Worm (Caenorhabditis elegans): ENCODE measurements around the gene clec-134.

clec-134 gene

ce11 chrII:3581752-3582151 lies 1.9 kb downstream of the clec-134 start, which contains the start of gene srh-59:
srh-59 (plus strand) TSS chrII:3582052.
- TF ChIP-seq T22C8.4 (GFP tag; IDR thresholded peaks at IDR 0.05) (no peak), tab-1 (GFP tag; IDR thresholded peaks at IDR 0.05) (no peak), ref-1 (GFP tag; conservative IDR thresholded peaks at IDR 0.05) (no peak), ztf-29 (GFP tag; IDR thresholded peaks at IDR 0.05) (no peak), flt-1 (GFP tag; IDR thresholded peaks at IDR 0.05) (no peak), ztf-23 (GFP tag; IDR thresholded peaks at IDR 0.05) (no peak), klf-2 (GFP tag; conservative IDR thresholded peaks at IDR 0.05) (no peak), cog-1 (tag; optimal IDR thresholded peaks at IDR 0.05) (no peak), med-1 (GFP tag; optimal IDR thresholded peaks at IDR 0.05; ENCODE audit: insufficient read depth) (no peak)

ce11 chrII:3583402-3583801 lies 3.5 kb downstream of the clec-134 start, which contains the start of gene srh-60:
srh-60 (plus strand) TSS chrII:3583702.
- TF ChIP-seq klf-2 (GFP tag; conservative IDR thresholded peaks at IDR 0.05) (no peak), tab-1 (GFP tag; IDR thresholded peaks at IDR 0.05) (no peak), flt-1 (GFP tag; IDR thresholded peaks at IDR 0.05) (no peak), ztf-29 (GFP tag; IDR thresholded peaks at IDR 0.05) (no peak), T22C8.4 (GFP tag; IDR thresholded peaks at IDR 0.05) (no peak), ztf-23 (GFP tag; IDR thresholded peaks at IDR 0.05) (no peak), ref-1 (GFP tag; conservative IDR thresholded peaks at IDR 0.05) (no peak), med-1 (GFP tag; optimal IDR thresholded peaks at IDR 0.05; ENCODE audit: insufficient read depth) (no peak)

ce11 chrII:3595339-3595738 lies 15.5 kb downstream of the clec-134 start, which contains the start of gene Y49F6A.12:
Y49F6A.12 (plus strand) TSS chrII:3595639.
- TF ChIP-seq klf-2 (GFP tag; conservative IDR thresholded peaks at IDR 0.05) (no peak), T22C8.4 (GFP tag; IDR thresholded peaks at IDR 0.05) (no peak), ref-1 (GFP tag; conservative IDR thresholded peaks at IDR 0.05) (no peak), ztf-29 (GFP tag; IDR thresholded peaks at IDR 0.05) (no peak), tab-1 (GFP tag; IDR thresholded peaks at IDR 0.05) (no peak), flt-1 (GFP tag; IDR thresholded peaks at IDR 0.05) (no peak), cog-1 (tag; optimal IDR thresholded peaks at IDR 0.05) (no peak), med-1 (GFP tag; optimal IDR thresholded peaks at IDR 0.05; ENCODE audit: insufficient read depth) (no peak), ztf-23 (GFP tag; IDR thresholded peaks at IDR 0.05) (no peak)

ce11 chrII:3598721-3599120 lies 18.9 kb downstream of the clec-134 start, which contains the start of gene Y49F6A.11:
Y49F6A.11 (minus strand) TSS chrII:3598821.
- TF ChIP-seq ztf-29 (GFP tag; IDR thresholded peaks at IDR 0.05) (no peak), cog-1 (tag; optimal IDR thresholded peaks at IDR 0.05) (no peak), klf-2 (GFP tag; conservative IDR thresholded peaks at IDR 0.05) (no peak), flt-1 (GFP tag; IDR thresholded peaks at IDR 0.05) (no peak), tab-1 (GFP tag; IDR thresholded peaks at IDR 0.05) (no peak), ztf-23 (GFP tag; IDR thresholded peaks at IDR 0.05) (no peak), T22C8.4 (GFP tag; IDR thresholded peaks at IDR 0.05) (no peak), ref-1 (GFP tag; conservative IDR thresholded peaks at IDR 0.05) (no peak), med-1 (GFP tag; optimal IDR thresholded peaks at IDR 0.05; ENCODE audit: insufficient read depth) (no peak)

ce11 chrII:3604578-3604977 lies 24.7 kb downstream of the clec-134 start:
- TF ChIP-seq tab-1 (GFP tag; IDR thresholded peaks at IDR 0.05), result no peak
- TF ChIP-seq cog-1 (tag; optimal IDR thresholded peaks at IDR 0.05), result no peak
- TF ChIP-seq T22C8.4 (GFP tag; IDR thresholded peaks at IDR 0.05), result no peak
- no peak for TF ChIP-seq med-1 (GFP tag; optimal IDR thresholded peaks at IDR 0.05; ENCODE audit: insufficient read depth)
- no peak for TF ChIP-seq klf-2 (GFP tag; conservative IDR thresholded peaks at IDR 0.05)
- no peak for TF ChIP-seq ztf-23 (GFP tag; IDR thresholded peaks at IDR 0.05)
- TF ChIP-seq ztf-29 (GFP tag; IDR thresholded peaks at IDR 0.05), result no peak
- TF ChIP-seq flt-1 (GFP tag; IDR thresholded peaks at IDR 0.05), result no peak
- no peak for TF ChIP-seq ref-1 (GFP tag; conservative IDR thresholded peaks at IDR 0.05)

ce11 chrII:3609764-3610163 lies 29.9 kb downstream of the clec-134 start, which contains the start of gene Y49F6A.5:
Y49F6A.5 (minus strand) TSS chrII:3609864.
- TF ChIP-seq flt-1 (GFP tag; IDR thresholded peaks at IDR 0.05), result no peak
- no peak for TF ChIP-seq ztf-29 (GFP tag; IDR thresholded peaks at IDR 0.05)
- TF ChIP-seq med-1 (GFP tag; optimal IDR thresholded peaks at IDR 0.05; ENCODE audit: insufficient read depth), result no peak
- no peak for TF ChIP-seq ref-1 (GFP tag; conservative IDR thresholded peaks at IDR 0.05)
- no peak for TF ChIP-seq cog-1 (tag; optimal IDR thresholded peaks at IDR 0.05)
- TF ChIP-seq tab-1 (GFP tag; IDR thresholded peaks at IDR 0.05), result no peak
- no peak for TF ChIP-seq T22C8.4 (GFP tag; IDR thresholded peaks at IDR 0.05)
- no peak for TF ChIP-seq ztf-23 (GFP tag; IDR thresholded peaks at IDR 0.05)
- no peak for TF ChIP-seq klf-2 (GFP tag; conservative IDR thresholded peaks at IDR 0.05)

ce11 chrII:3616615-3617014 lies 36.7 kb downstream of the clec-134 start:
- TF ChIP-seq ztf-29 (GFP tag; IDR thresholded peaks at IDR 0.05) (no peak), tab-1 (GFP tag; IDR thresholded peaks at IDR 0.05) (no peak)

- TF ChIP-seq cog-1 (tag; optimal IDR thresholded peaks at IDR 0.05) (no peak), klf-2 (GFP tag; conservative IDR thresholded peaks at IDR 0.05) (no peak), tab-1 (GFP tag; IDR thresholded peaks at IDR 0.05) (no peak), ztf-23 (GFP tag; IDR thresholded peaks at IDR 0.05) (no peak), med-1 (GFP tag; optimal IDR thresholded peaks at IDR 0.05; ENCODE audit: insufficient read depth) (no peak), ref-1 (GFP tag; conservative IDR thresholded peaks at IDR 0.05) (no peak), ztf-29 (GFP tag; IDR thresholded peaks at IDR 0.05) (no peak), T22C8.4 (GFP tag; IDR thresholded peaks at IDR 0.05) (no peak), flt-1 (GFP tag; IDR thresholded peaks at IDR 0.05) (no peak)
These were observed 37.6 kb downstream of the clec-134 start, which contains the start of gene F40E12.1 for ce11 chrII:3617512-3617911. F40E12.1 (plus strand) TSS chrII:3617812.

- TF ChIP-seq flt-1 (GFP tag; IDR thresholded peaks at IDR 0.05) (no peak), med-1 (GFP tag; optimal IDR thresholded peaks at IDR 0.05; ENCODE audit: insufficient read depth) (no peak), ztf-23 (GFP tag; IDR thresholded peaks at IDR 0.05) (no peak), ref-1 (GFP tag; conservative IDR thresholded peaks at IDR 0.05) (no peak), ztf-29 (GFP tag; IDR thresholded peaks at IDR 0.05) (no peak), cog-1 (tag; optimal IDR thresholded peaks at IDR 0.05) (no peak), tab-1 (GFP tag; IDR thresholded peaks at IDR 0.05) (no peak), klf-2 (GFP tag; conservative IDR thresholded peaks at IDR 0.05) (no peak), T22C8.4 (GFP tag; IDR thresholded peaks at IDR 0.05) (no peak)
These were observed 41.0 kb downstream of the clec-134 start for ce11 chrII:3620862-3621261.

- TF ChIP-seq T22C8.4 (GFP tag; IDR thresholded peaks at IDR 0.05) (no peak), cog-1 (tag; optimal IDR thresholded peaks at IDR 0.05) (no peak), ztf-29 (GFP tag; IDR thresholded peaks at IDR 0.05) (no peak), ztf-23 (GFP tag; IDR thresholded peaks at IDR 0.05) (no peak), tab-1 (GFP tag; IDR thresholded peaks at IDR 0.05) (no peak), flt-1 (GFP tag; IDR thresholded peaks at IDR 0.05) (no peak), ref-1 (GFP tag; conservative IDR thresholded peaks at IDR 0.05) (no peak), klf-2 (GFP tag; conservative IDR thresholded peaks at IDR 0.05) (no peak), med-1 (GFP tag; optimal IDR thresholded peaks at IDR 0.05; ENCODE audit: insufficient read depth) (no peak)
These were observed 42.1 kb downstream of the clec-134 start, which contains the start of gene M151.7 for ce11 chrII:3622014-3622413. M151.7 (plus strand) TSS chrII:3622314.

Data from whole organism, midembryonic.